Worm (Caenorhabditis elegans) whole organism, late embryonic: Measurements from ENCODE around the gene F07G6.2.

ENCODE experiments used
- ama-1 ChIP-seq: fragments of 150-350 bp; optimal IDR thresholded peaks from 2 replicates; lab custom pipeline; 2014
- ceh-24 ChIP-seq: sonication (generic microtip); optimal IDR thresholded peaks from 2 replicates; lab custom pipeline; 2016; ENCODE audit warnings: mild to moderate bottlenecking, missing genetic modification characterization, missing compliant biosample characterization
- ceh-6 ChIP-seq: fragments of 200-800 bp; sonication (Bioruptor generic); optimal IDR thresholded peaks from 2 replicates; lab custom pipeline; 2018; ENCODE audit warnings: mild to moderate bottlenecking, missing genetic modification characterization, missing compliant biosample characterization
- ceh-9 ChIP-seq: sonication (generic microtip); optimal IDR thresholded peaks from 2 replicates; lab custom pipeline; 2016; ENCODE audit warnings: mild to moderate bottlenecking, missing genetic modification characterization, inconsistent platforms, missing compliant biosample characterization
- ets-4 ChIP-seq: sonication (generic microtip); optimal IDR thresholded peaks from 2 replicates; lab custom pipeline; 2016; ENCODE audit warnings: missing genetic modification characterization, missing compliant biosample characterization
- fkh-10 ChIP-seq: fragments of 150-350 bp; optimal IDR thresholded peaks from 2 replicates; lab custom pipeline; 2014; ENCODE audit warnings: missing biosample characterization, missing genetic modification reagents, missing genetic modification characterization
- gmeb-2 ChIP-seq: sonication (generic microtip); optimal IDR thresholded peaks from 2 replicates; lab custom pipeline; 2016; ENCODE audit warnings: missing genetic modification characterization, inconsistent platforms, missing compliant biosample characterization
- lin-11 ChIP-seq: fragments of 200-800 bp; sonication (Bioruptor generic); optimal IDR thresholded peaks from 2 replicates; lab custom pipeline; 2018; ENCODE audit warnings: mild to moderate bottlenecking, missing genetic modification characterization, missing compliant biosample characterization
- sox-4 ChIP-seq: sonication (generic microtip); optimal IDR thresholded peaks from 2 replicates; lab custom pipeline; 2017; ENCODE audit warnings: mild to moderate bottlenecking, missing genetic modification characterization, inconsistent platforms, missing compliant biosample characterization
- unc-86 ChIP-seq: sonication (generic microtip); optimal IDR thresholded peaks from 2 replicates; lab custom pipeline; 2016; ENCODE audit warnings: missing genetic modification characterization, missing compliant biosample characterization

- no peak for TF ChIP-seq ceh-24 (tag; lab: Kevin White, UChicago)
- TF ChIP-seq lin-11 (tag; lab: Kevin White, UChicago), result no peak
- no peak for TF ChIP-seq fkh-10
- no peak for TF ChIP-seq ama-1 (lab: Kevin White, UChicago)
- no peak for TF ChIP-seq unc-86
- no peak for TF ChIP-seq ets-4 (tag; lab: Kevin White, UChicago)
- no peak for TF ChIP-seq ceh-9 (tag; lab: Kevin White, UChicago)
- no peak for TF ChIP-seq gmeb-2 (tag; lab: Kevin White, UChicago)
- no peak for TF ChIP-seq sox-4 (tag; lab: Kevin White, UChicago)
- no peak for TF ChIP-seq ceh-6 (GFP tag; lab: Kevin White, UChicago)
Measured at ce11 chrX:1720359-1720758, 6.8 kb upstream of the F07G6.2 start, which contains the start of gene F07G6.8.
